Worm (Caenorhabditis elegans) whole organism, mixed stage, embryonic: ENCODE data around the gene far-3.

Source experiments
- M03D4.4 ChIP-seq: sonication (generic microtip); optimal IDR thresholded peaks from 2 replicates; lab custom pipeline; 2017; ENCODE audit warnings: mild to moderate bottlenecking, missing genetic modification characterization, missing compliant biosample characterization
- bed-3 ChIP-seq: fragments of 200-800 bp; sonication (Bioruptor generic); optimal IDR thresholded peaks from 3 replicates; lab custom pipeline; 2018; ENCODE audit warnings: mild to moderate bottlenecking, missing genetic modification characterization, moderate library complexity, missing compliant biosample characterization
- blmp-1 ChIP-seq: fragments of 150-350 bp; optimal IDR thresholded peaks from 2 replicates; lab custom pipeline; 2014; ENCODE audit warnings: missing biosample characterization, missing genetic modification characterization
- ceh-39 ChIP-seq: fragments of 150-350 bp; optimal IDR thresholded peaks from 2 replicates; lab custom pipeline; 2014; ENCODE audit warnings: missing biosample characterization, missing genetic modification characterization
- ceh-43 ChIP-seq: fragments of 200-800 bp; sonication (Bioruptor generic); optimal IDR thresholded peaks from 2 replicates; lab custom pipeline; 2018; ENCODE audit warnings: mild to moderate bottlenecking, missing genetic modification characterization, moderate library complexity, missing compliant biosample characterization
- ceh-83 ChIP-seq: fragments of 200-800 bp; sonication (Bioruptor generic); optimal IDR thresholded peaks from 2 replicates; lab custom pipeline; 2018; ENCODE audit warnings: mild to moderate bottlenecking, missing genetic modification characterization, missing compliant biosample characterization
- ces-1 ChIP-seq: fragments of 150-350 bp; optimal IDR thresholded peaks from 2 replicates; lab custom pipeline; 2014; ENCODE audit warnings: missing biosample characterization, missing genetic modification reagents, missing genetic modification characterization
- cnd-1 ChIP-seq: fragments of 200-800 bp; sonication (Bioruptor generic); optimal IDR thresholded peaks from 2 replicates; lab custom pipeline; 2018; ENCODE audit warnings: mild to moderate bottlenecking, missing genetic modification characterization, missing compliant biosample characterization
- drap-1 ChIP-seq: fragments of 200-800 bp; sonication (Bioruptor generic); optimal IDR thresholded peaks from 3 replicates; lab custom pipeline; 2018; ENCODE audit warnings: mild to moderate bottlenecking, missing genetic modification characterization, missing compliant biosample characterization
- elt-3 ChIP-seq: fragments of 150-350 bp; optimal IDR thresholded peaks from 2 replicates; lab custom pipeline; 2014; ENCODE audit warnings: missing biosample characterization, missing genetic modification characterization
- ham-2 ChIP-seq: fragments of 200-800 bp; sonication (Bioruptor generic); optimal IDR thresholded peaks from 2 replicates; lab custom pipeline; 2018; ENCODE audit warnings: mild to moderate bottlenecking, missing genetic modification characterization, missing compliant biosample characterization
- hlh-1 ChIP-seq: fragments of 150-350 bp; optimal IDR thresholded peaks from 2 replicates; lab custom pipeline; 2014; ENCODE audit warnings: missing biosample characterization, missing genetic modification reagents, missing genetic modification characterization
- lin-32 ChIP-seq: fragments of 200-800 bp; sonication (Bioruptor generic); optimal IDR thresholded peaks from 2 replicates; lab custom pipeline; 2018; ENCODE audit warnings: mild to moderate bottlenecking, missing genetic modification characterization, missing compliant biosample characterization
- lsy-2 ChIP-seq: fragments of 150-350 bp; optimal IDR thresholded peaks from 2 replicates; lab custom pipeline; 2014; ENCODE audit warnings: missing biosample characterization, missing genetic modification characterization
- mab-5 ChIP-seq: fragments of 150-350 bp; optimal IDR thresholded peaks from 2 replicates; lab custom pipeline; 2014; ENCODE audit warnings: missing biosample characterization, missing genetic modification characterization
- mep-1 ChIP-seq: fragments of 150-350 bp; optimal IDR thresholded peaks from 2 replicates; lab custom pipeline; 2017; ENCODE audit warnings: missing biosample characterization, missing genetic modification reagents, missing genetic modification characterization, inconsistent platforms
- nhr-12 ChIP-seq: fragments of 150-350 bp; optimal IDR thresholded peaks from 2 replicates; lab custom pipeline; 2014; ENCODE audit warnings: missing biosample characterization, missing genetic modification characterization
- nhr-2 ChIP-seq: fragments of 150-350 bp; optimal IDR thresholded peaks from 2 replicates; lab custom pipeline; 2014; ENCODE audit warnings: missing biosample characterization, missing genetic modification characterization
- nhr-237 ChIP-seq: fragments of 150-350 bp; optimal IDR thresholded peaks from 2 replicates; lab custom pipeline; 2014; ENCODE audit warnings: missing biosample characterization, missing genetic modification characterization
- nhr-28 ChIP-seq: fragments of 150-350 bp; optimal IDR thresholded peaks from 2 replicates; lab custom pipeline; 2014; ENCODE audit warnings: missing biosample characterization, missing genetic modification characterization
- pha-4 ChIP-seq: fragments of 150-350 bp; optimal IDR thresholded peaks from 2 replicates; lab custom pipeline; 2018; ENCODE audit warnings: missing biosample characterization, missing genetic modification reagents, missing genetic modification characterization
- sem-2 ChIP-seq: fragments of 200-800 bp; sonication (Bioruptor generic); optimal IDR thresholded peaks from 2 replicates; lab custom pipeline; 2018; ENCODE audit warnings: mild to moderate bottlenecking, missing genetic modification characterization, missing compliant biosample characterization
- snpc-4 ChIP-seq: fragments of 150-350 bp; optimal IDR thresholded peaks from 2 replicates; lab custom pipeline; 2014; ENCODE audit warnings: missing biosample characterization, missing genetic modification characterization
- sptf-1 ChIP-seq: sonication (generic microtip); optimal IDR thresholded peaks from 2 replicates; lab custom pipeline; 2017; ENCODE audit warnings: mild to moderate bottlenecking, missing genetic modification characterization, moderate library complexity, missing compliant biosample characterization
- tbx-8 ChIP-seq: fragments of 200-800 bp; sonication (Bioruptor generic); optimal IDR thresholded peaks from 2 replicates; lab custom pipeline; 2018; ENCODE audit warnings: mild to moderate bottlenecking, missing genetic modification characterization, moderate library complexity, missing compliant biosample characterization
- unc-120 ChIP-seq: sonication (generic microtip); optimal IDR thresholded peaks from 2 replicates; lab custom pipeline; 2017; ENCODE audit warnings: missing genetic modification characterization, missing compliant biosample characterization; ENCODE audit not compliant: poor library complexity, severe bottlenecking
- unc-39 ChIP-seq: fragments of 150-350 bp; optimal IDR thresholded peaks from 2 replicates; lab custom pipeline; 2014; ENCODE audit warnings: missing biosample characterization, missing genetic modification characterization
- unc-62 ChIP-seq: fragments of 150-350 bp; optimal IDR thresholded peaks from 2 replicates; lab custom pipeline; 2014; ENCODE audit warnings: missing biosample characterization, missing genetic modification reagents, missing genetic modification characterization
- zip-8 ChIP-seq: fragments of 150-350 bp; optimal IDR thresholded peaks from 2 replicates; lab custom pipeline; 2014; ENCODE audit warnings: missing biosample characterization, missing genetic modification characterization
- ztf-11 ChIP-seq: fragments of 150-350 bp; optimal IDR thresholded peaks from 2 replicates; lab custom pipeline; 2014; ENCODE audit warnings: missing biosample characterization, missing genetic modification characterization

far-3 gene

DNA sequence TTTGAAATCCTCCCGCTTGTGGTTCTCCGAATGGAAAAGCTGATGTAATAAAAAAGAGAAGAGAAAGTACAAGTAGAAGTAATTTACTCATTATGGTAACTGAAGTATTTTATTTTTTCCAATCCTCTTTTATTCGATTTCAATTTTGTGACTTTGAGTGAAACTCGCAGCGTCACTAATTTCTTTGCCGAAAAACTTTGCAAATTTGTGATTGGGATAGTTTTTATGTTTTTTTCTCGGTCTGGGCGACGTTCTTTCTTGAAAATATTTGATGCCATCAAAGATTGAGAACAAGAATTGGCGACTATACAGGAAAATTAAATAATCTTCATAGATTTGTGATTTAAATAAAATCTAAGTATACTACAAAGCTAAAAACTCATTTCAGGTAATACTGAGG lies 2.2 kb upstream of the far-3 start, which contains the start of gene far-4:
far-4 (minus strand) TSS at position 101 of the 400 bp plus-strand sequence.
- TF ChIP-seq elt-3 (tag; lab: Kevin White, UChicago) = no peak
- no peak for TF ChIP-seq unc-62 (GFP tag; lab: Kevin White, UChicago)
- no peak for TF ChIP-seq nhr-2
- TF ChIP-seq ztf-11 (tag; lab: Kevin White, UChicago) = no peak
- no peak for TF ChIP-seq ces-1 (GFP tag; lab: Kevin White, UChicago)
- TF ChIP-seq pha-4 (tag; lab: Kevin White, UChicago) = no peak
- no peak for TF ChIP-seq M03D4.4 (tag; lab: Kevin White, UChicago)
- TF ChIP-seq ceh-83 (GFP tag; lab: Kevin White, UChicago) = no peak
- TF ChIP-seq bed-3 (GFP tag; lab: Kevin White, UChicago) = no peak
- no peak for TF ChIP-seq ham-2 (GFP tag; lab: Kevin White, UChicago)
- no peak for TF ChIP-seq sem-2 (GFP tag; lab: Kevin White, UChicago)
- no peak for TF ChIP-seq nhr-28 (tag; lab: Kevin White, UChicago)
- no peak for TF ChIP-seq unc-120 (tag; lab: Kevin White, UChicago)
- no peak for TF ChIP-seq ceh-39
- TF ChIP-seq nhr-237 (tag; lab: Kevin White, UChicago) = no peak
- no peak for TF ChIP-seq drap-1
- TF ChIP-seq nhr-12 (tag; lab: Kevin White, UChicago) = no peak
- TF ChIP-seq lsy-2 = no peak
- TF ChIP-seq, all 35 proteins: peak for 0

DNA sequence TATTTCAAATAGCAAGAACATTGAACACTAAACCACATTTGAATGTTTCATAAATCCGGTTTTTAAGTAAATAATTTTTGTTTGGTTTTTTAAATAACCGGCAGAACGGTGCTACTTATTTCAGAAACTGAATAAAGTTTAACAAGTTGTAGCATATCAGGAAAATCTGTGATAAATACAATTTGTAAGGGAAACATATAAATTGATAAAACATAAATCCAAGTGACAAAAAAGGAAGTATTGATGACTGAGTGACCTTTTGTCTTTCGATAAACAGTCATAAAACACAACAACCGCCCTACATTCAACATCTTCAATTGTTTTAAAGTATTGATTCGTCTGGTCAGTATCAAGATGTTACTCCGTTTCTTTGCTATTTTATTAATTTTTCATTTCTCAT lies 2.1 kb downstream of the far-3 start, which contains the start of gene far-5:
far-5 (plus strand) TSS at position 301 of the 400 bp plus-strand sequence.
- TF ChIP-seq M03D4.4 (tag; lab: Kevin White, UChicago) (no peak), snpc-4 (tag; lab: Kevin White, UChicago) (no peak), lsy-2 (no peak)

DNA sequence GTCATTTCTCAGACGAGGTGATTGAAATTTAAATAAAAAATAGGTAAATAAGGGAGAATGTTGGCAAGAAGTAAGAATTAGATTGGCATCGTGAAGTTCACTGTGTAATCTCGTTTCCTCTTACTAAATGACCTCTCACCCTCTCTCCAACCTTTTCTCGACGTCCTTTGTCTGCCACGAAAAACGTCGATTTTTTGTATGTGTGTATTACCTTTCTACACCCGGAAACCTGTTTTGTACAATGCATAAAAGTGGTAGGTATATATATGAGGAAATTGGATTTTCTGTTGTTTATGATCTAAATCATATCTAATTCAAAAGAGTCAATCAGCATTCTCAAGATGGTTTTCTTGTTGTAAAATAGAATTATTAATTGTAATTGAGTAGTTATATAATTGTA lies 4.4 kb downstream of the far-3 start, which contains the start of the genes F15B9.11 and dsl-7:
F15B9.11 (minus strand) TSS at position 5 of the 400 bp plus-strand sequence.
dsl-7 (plus strand) TSS at position 260 of the 400 bp plus-strand sequence.
- TF ChIP-seq sptf-1 (tag; lab: Kevin White, UChicago) (no peak), mab-5 (tag; lab: Kevin White, UChicago) (no peak), blmp-1 (tag; lab: Kevin White, UChicago) (no peak), cnd-1 (tag; lab: Kevin White, UChicago) (no peak)

DNA sequence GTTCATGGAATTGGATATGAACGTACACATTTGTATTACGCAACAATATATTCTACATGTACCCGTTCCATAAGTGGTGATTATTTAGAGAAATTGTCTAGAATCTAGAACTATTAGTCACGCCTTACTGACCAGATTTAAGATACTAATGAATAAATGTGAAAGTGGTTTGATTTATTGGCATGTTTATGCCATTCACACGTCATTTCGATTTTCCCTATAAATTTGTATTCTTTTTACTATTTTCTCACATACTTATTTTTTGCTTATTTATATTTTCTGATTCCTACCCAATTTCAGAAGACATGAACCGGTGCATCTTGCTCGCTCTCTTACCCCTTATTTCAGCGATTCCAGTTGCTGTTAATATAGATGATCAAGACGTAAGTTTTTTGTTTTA lies 9.1 kb downstream of the far-3 start, which contains the start of gene F15B9.8:
F15B9.8 (plus strand) TSS at position 301 of the 400 bp plus-strand sequence.
- no peak for TF ChIP-seq ceh-43 (GFP tag; lab: Kevin White, UChicago)
- no peak for TF ChIP-seq nhr-28 (tag; lab: Kevin White, UChicago)
- peak; percentile 72 for TF ChIP-seq zip-8 (tag; lab: Kevin White, UChicago)
- peak; percentile 22 for TF ChIP-seq blmp-1 (tag; lab: Kevin White, UChicago)
- TF ChIP-seq, all 35 proteins: peak for 2

DNA sequence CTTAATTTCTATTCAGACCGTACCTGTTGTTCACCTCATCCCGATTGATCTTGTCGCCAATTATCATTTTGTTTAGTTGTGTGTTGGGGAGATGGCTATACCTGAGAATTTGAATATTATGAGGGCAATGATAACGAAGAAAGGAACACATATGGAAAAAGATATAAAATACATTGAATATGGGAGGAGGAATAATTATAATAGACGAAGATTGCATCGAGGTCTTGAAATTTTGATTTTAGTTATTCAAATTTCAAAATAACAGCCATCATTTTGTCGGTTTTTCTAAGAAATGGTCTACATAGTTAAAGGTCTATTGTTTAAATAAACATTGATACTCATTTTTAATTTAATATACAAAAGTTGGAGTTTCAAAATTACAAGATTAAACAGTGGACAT lies 10.3 kb downstream of the far-3 start, which contains the start of gene shw-3:
shw-3 (minus strand) TSS at position 101 of the 400 bp plus-strand sequence.
- TF ChIP-seq ham-2 (GFP tag; lab: Kevin White, UChicago) (peak; percentile 21), ceh-39 (no peak)

DNA sequence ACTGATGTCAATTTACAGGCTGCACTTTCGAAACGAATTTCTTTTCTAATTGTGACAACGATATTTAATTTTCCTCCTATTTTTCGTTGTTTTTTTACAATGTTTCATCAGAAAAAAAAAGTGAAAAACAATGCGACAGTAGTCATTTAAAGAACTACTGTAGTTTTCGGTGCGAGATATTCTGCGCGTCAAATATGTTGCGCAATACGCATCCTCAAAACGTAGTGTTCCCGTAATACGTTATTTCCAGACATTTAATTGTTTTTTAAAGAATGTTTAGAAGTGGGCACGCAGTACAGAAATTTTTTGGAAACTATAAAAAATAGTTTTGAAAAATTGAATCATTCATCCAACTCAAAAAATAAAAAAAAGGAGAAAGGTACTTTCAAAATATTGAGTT lies 23.3 kb downstream of the far-3 start:
- TF ChIP-seq zip-8 (tag; lab: Kevin White, UChicago) = peak; percentile 66
- TF ChIP-seq tbx-8 (GFP tag; lab: Kevin White, UChicago) = no peak

DNA sequence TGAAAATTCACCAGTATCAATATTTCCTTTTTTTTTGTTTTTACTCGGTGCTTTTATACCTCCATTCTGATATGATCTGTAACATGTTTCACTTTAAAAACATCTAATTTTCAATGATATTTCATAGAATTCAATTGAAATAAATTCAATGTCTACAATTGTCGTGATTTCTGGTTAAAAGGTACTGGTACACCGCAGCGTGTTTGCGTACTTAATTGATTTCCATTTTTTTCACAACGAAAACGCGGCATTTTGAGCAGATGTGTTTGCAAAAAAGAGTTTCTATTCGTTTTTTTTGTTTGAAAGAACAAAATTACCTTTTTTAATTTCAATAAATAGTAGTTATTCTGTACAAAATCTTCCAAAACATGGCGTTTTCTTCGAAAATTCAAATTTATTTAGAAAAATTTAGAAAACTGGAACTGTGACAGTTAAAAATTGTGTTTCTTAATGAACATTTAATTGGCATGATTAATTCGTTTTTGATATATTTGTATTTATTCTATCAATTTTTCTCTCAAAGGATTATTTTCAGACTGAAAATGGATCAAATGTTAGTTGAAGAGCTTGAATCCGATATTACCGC lies 26.7 kb downstream of the far-3 start, which contains the start of gene pnn-1:
pnn-1 (plus strand) TSS at position 536 of the 586 bp plus-strand sequence.
- TF ChIP-seq nhr-12 (tag; lab: Kevin White, UChicago) = no peak
- TF ChIP-seq ces-1 (GFP tag; lab: Kevin White, UChicago) = peak; percentile 79
- no peak for TF ChIP-seq ztf-11 (tag; lab: Kevin White, UChicago)
- TF ChIP-seq nhr-2 = no peak
- TF ChIP-seq lsy-2 = peak; percentile 57
- TF ChIP-seq unc-62 (GFP tag; lab: Kevin White, UChicago) = no peak
- no peak for TF ChIP-seq unc-39 (tag; lab: Kevin White, UChicago)
- no peak for TF ChIP-seq M03D4.4 (tag; lab: Kevin White, UChicago)
- TF ChIP-seq lin-32 (GFP tag; lab: Kevin White, UChicago) = no peak
- TF ChIP-seq elt-3 (tag; lab: Kevin White, UChicago) = no peak
- TF ChIP-seq mab-5 (tag; lab: Kevin White, UChicago) = no peak
- peak; percentile 15 for TF ChIP-seq mep-1 (tag; lab: Kevin White, UChicago)
- no peak for TF ChIP-seq ham-2 (GFP tag; lab: Kevin White, UChicago)
- TF ChIP-seq hlh-1 (tag; lab: Kevin White, UChicago) = no peak
